Worm (Caenorhabditis elegans): ENCODE results near the gene fkh-9.

- TF ChIP-seq elt-3 (tag; optimal IDR thresholded peaks at IDR 0.05): no peak
- TF ChIP-seq ama-1 (optimal IDR thresholded peaks at IDR 0.05): no peak
- no peak for TF ChIP-seq lin-39 (tag; optimal IDR thresholded peaks at IDR 0.05)
- no peak for TF ChIP-seq unc-39 (tag; optimal IDR thresholded peaks at IDR 0.05)
- no peak for TF ChIP-seq ztf-11 (tag; optimal IDR thresholded peaks at IDR 0.05)
- TF ChIP-seq mdl-1 (tag; optimal IDR thresholded peaks at IDR 0.05): no peak
- no peak for TF ChIP-seq nhr-11 (tag; optimal IDR thresholded peaks at IDR 0.05)
- TF ChIP-seq ZK546.5 (tag; optimal IDR thresholded peaks at IDR 0.05): no peak
- TF ChIP-seq hmg-11 (tag; optimal IDR thresholded peaks at IDR 0.05): no peak
- TF ChIP-seq fkh-10 (GFP tag; optimal IDR thresholded peaks at IDR 0.05): no peak
- TF ChIP-seq ceh-82 (tag; optimal IDR thresholded peaks at IDR 0.05): no peak
- TF ChIP-seq nhr-25 (tag; optimal IDR thresholded peaks at IDR 0.05): no peak
- TF ChIP-seq elt-1 (tag; optimal IDR thresholded peaks at IDR 0.05): no peak
- TF ChIP-seq ztf-4 (tag; optimal IDR thresholded peaks at IDR 0.05): no peak
Observed at ce11 chrX:3842398-3842896, 15.7 kb upstream of the fkh-9 start, which contains the start of gene ttr-48.

All from whole organism, L3 larva.